Worm (Caenorhabditis elegans) whole organism, L4/young adult: ENCODE data around the gene spe-26.
A peak's percentile ranks its signal among the peaks of the same experiment; 100 is the strongest.

Source experiments
- W03F9.2 ChIP-seq: fragments of 150-350 bp; optimal IDR thresholded peaks from 2 replicates; lab custom pipeline; 2014; ENCODE audit warnings: missing biosample characterization, missing genetic modification characterization
- dao-5 ChIP-seq: sonication (generic microtip); optimal IDR thresholded peaks from 2 replicates; lab custom pipeline; 2016; ENCODE audit warnings: missing genotype, missing genetic modification characterization, moderate library complexity, missing compliant biosample characterization
- him-1 ChIP-seq: sonication (generic microtip); optimal IDR thresholded peaks from 2 replicates; lab custom pipeline; 2016; ENCODE audit warnings: missing genotype, missing genetic modification reagents, missing genetic modification characterization, missing compliant biosample characterization

DNA sequence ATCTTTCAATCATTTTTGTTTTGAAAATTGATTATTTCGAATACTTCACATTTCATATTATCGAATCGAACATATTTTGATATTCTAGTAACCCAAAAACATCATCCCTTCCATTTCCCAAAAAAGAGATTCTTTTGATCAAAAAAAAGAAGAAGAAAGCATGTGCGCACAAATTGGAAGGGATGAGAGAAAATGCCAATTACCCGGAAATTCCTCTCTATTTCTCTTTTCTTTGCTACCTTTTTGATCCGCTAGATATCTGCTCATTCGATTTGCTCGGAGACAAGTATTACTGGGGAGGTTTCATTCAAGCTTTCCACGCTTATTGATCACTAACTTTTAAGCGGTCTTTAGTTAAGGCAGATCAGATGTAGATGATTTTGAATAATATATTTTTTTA is 5.1 kb upstream of the spe-26 start:
- TF ChIP-seq him-1 (tag; lab: Kevin White, UChicago) (peak; percentile 1), dao-5 (no peak), W03F9.2 (tag; lab: Kevin White, UChicago) (no peak)
